Fruit fly (Drosophila melanogaster) whole organism, pupa: ENCODE results near the gene CG12592.

ENCODE experiments used
- CG10348 ChIP-seq: fragments of 200-800 bp; sonication (Bioruptor generic); IDR thresholded peaks from 2 replicates; pipeline ENCODE4 v1.3.6; 2022; ENCODE audit warnings: missing biosample characterization, missing genetic modification characterization
- CG12605 ChIP-seq: fragments of 200-800 bp; sonication (Bioruptor generic); IDR thresholded peaks from 2 replicates; pipeline ENCODE4 v1.3.6; 2022; ENCODE audit warnings: missing biosample characterization, missing genetic modification characterization
- CG13204 ChIP-seq: fragments of 200-800 bp; sonication (Bioruptor generic); optimal IDR thresholded peaks from 2 replicates; lab custom pipeline; 2018; ENCODE audit warnings: missing biosample characterization, mild to moderate bottlenecking, missing genetic modification characterization, moderate library complexity
- CG14655 ChIP-seq: fragments of 200-800 bp; sonication (Bioruptor generic); optimal IDR thresholded peaks from 3 replicates; lab custom pipeline; 2017; ENCODE audit warnings: mild to moderate bottlenecking, missing biosample characterization, missing genetic modification reagents, missing genetic modification characterization
- CG32121 ChIP-seq: fragments of 200-800 bp; sonication (Bioruptor generic); IDR thresholded peaks from 2 replicates; pipeline ENCODE4 v1.3.6; 2022; ENCODE audit warnings: missing biosample characterization, missing genetic modification characterization
- CG9948 ChIP-seq: fragments of 200-800 bp; sonication (Bioruptor generic); optimal IDR thresholded peaks from 2 replicates; lab custom pipeline; 2018; ENCODE audit warnings: missing biosample characterization, mild to moderate bottlenecking, missing genetic modification characterization, moderate library complexity
- D1 ChIP-seq: fragments of 200-800 bp; sonication (Bioruptor generic); optimal IDR thresholded peaks from 2 replicates; lab custom pipeline; 2018; ENCODE audit warnings: missing biosample characterization, mild to moderate bottlenecking, missing genetic modification characterization, moderate library complexity
- Ets98B ChIP-seq: fragments of 200-800 bp; sonication (Bioruptor generic); IDR thresholded peaks from 2 replicates; pipeline ENCODE4 v1.3.6; 2022; ENCODE audit warnings: missing biosample characterization, missing genetic modification characterization
- Pif1A ChIP-seq: fragments of 200-800 bp; sonication (Bioruptor generic); optimal IDR thresholded peaks from 3 replicates; lab custom pipeline; 2016; ENCODE audit warnings: missing biosample characterization, missing genetic modification characterization
- Snoo ChIP-seq: fragments of 200-800 bp; sonication (Bioruptor generic); optimal IDR thresholded peaks from 3 replicates; lab custom pipeline; 2017; ENCODE audit warnings: missing biosample characterization, mild to moderate bottlenecking, missing genetic modification characterization, inconsistent platforms
- fd96Ca ChIP-seq: fragments of 200-800 bp; sonication (Bioruptor generic); IDR thresholded peaks from 3 replicates; pipeline ENCODE4 v1.3.6; 2022; ENCODE audit warnings: missing biosample characterization, missing genetic modification characterization
- gl ChIP-seq: fragments of 200-800 bp; sonication (Bioruptor generic); optimal IDR thresholded peaks from 2 replicates; lab custom pipeline; 2018; ENCODE audit warnings: missing biosample characterization, mild to moderate bottlenecking, missing genetic modification characterization
- rn ChIP-seq: fragments of 200-800 bp; sonication (Bioruptor generic); IDR thresholded peaks from 2 replicates; pipeline ENCODE4 v1.3.6; 2022; ENCODE audit warnings: missing biosample characterization, missing genetic modification characterization

DNA sequence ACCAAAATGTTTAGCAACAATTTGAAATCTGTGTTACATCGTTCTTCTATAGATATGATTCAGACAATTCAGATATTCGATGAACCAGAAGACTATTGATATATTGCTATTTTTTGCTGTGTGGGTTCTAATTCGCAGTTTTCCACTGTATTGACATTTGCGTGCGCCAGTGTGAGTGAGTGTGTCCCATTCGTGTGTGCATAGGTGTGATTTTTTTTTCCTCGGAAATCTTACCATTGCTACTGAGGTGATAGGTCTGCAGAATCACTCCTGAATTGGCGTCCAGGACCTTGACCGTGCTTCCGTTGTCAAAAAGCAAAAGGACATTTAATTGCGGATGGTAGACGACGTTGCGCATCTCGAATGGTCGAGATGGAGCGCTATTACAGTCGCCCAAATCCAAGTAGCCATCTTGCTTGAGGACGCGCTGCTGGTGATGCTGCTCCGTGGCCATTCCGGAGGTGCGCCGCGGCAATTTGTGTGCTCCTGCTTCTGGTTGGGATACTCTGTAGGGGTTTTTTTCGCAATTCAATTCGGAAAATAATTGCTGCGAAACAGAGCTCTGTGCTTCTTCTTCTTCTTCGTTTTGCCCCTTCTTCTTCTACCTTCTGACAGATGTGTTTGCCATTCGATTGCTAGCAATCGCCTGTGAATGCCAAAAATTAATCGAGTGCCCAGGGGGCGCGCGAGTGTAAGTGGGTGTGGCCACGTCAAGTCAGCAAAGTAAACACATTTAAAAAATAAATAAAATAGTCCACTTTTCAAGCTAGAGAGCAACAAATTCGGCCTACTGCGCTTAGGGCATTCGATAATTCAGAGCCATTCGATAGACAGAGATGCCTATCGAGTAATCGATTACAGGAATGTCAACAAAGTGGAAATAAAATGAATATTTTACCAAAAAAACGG, 7.2 kb upstream of the CG12592 start, which contains the start of the genes Bruce and CG12818:
- TF ChIP-seq gl (no peak), Pif1A (GFP tag; lab: Kevin White, UChicago) (no peak), fd96Ca (GFP tag; lab: Robert Waterston, UW) (no peak), CG10348 (GFP tag; lab: Robert Waterston, UW) (no peak), Ets98B (GFP tag; lab: Robert Waterston, UW) (no peak), CG32121 (GFP tag; lab: Robert Waterston, UW) (no peak), rn (GFP tag; lab: Robert Waterston, UW) (no peak), CG9948 (no peak), CG12605 (GFP tag; lab: Robert Waterston, UW) (no peak), Snoo (tag; lab: Kevin White, UChicago) (no peak), D1 (tag; lab: Kevin White, UChicago) (no peak), CG13204 (GFP tag; lab: Kevin White, UChicago) (no peak), CG14655 (GFP tag; lab: Kevin White, UChicago) (no peak)
